Fruit fly (Drosophila melanogaster): Measurements from ENCODE around the gene CG13010.

dm6 chrX:16644535-16645131 is 34.1 kb downstream of the CG13010 start:
- no peak for TF ChIP-seq CG6808 (GFP tag; optimal IDR thresholded peaks at IDR 0.05)
- TF ChIP-seq OdsH (GFP tag; optimal IDR thresholded peaks at IDR 0.05): no peak
- no peak for TF ChIP-seq net (GFP tag; optimal IDR thresholded peaks at IDR 0.05)
- TF ChIP-seq Blimp-1 (GFP tag; optimal IDR thresholded peaks at IDR 0.05): no peak
- no peak for TF ChIP-seq CG6854 (GFP tag; optimal IDR thresholded peaks at IDR 0.05)
- TF ChIP-seq fd59A (GFP tag; optimal IDR thresholded peaks at IDR 0.05): no peak
- TF ChIP-seq Gug (GFP tag; IDR thresholded peaks at IDR 0.05): no peak
- TF ChIP-seq CG11294 (GFP tag; IDR thresholded peaks at IDR 0.05): no peak
- no peak for TF ChIP-seq pdm3 (GFP tag; optimal IDR thresholded peaks at IDR 0.05)
- no peak for TF ChIP-seq CG7368 (GFP tag; optimal IDR thresholded peaks at IDR 0.05)
- no peak for TF ChIP-seq CG6792 (GFP tag; optimal IDR thresholded peaks at IDR 0.05)

Measured in whole organism, prepupa.